Fruit fly (Drosophila melanogaster) Kc167 (cell line): ENCODE data around the gene CG5290.

Source experiments
- Myc ChIP-seq: fragments of >200 bp; optimal IDR thresholded peaks from 2 replicates; lab custom pipeline; 2017; ENCODE audit warnings: missing external identifiers
- Sin3A ChIP-seq: fragments of >200 bp; optimal IDR thresholded peaks from 2 replicates; lab custom pipeline; 2018; ENCODE audit warnings: missing external identifiers
- h ChIP-seq: fragments of >200 bp; optimal IDR thresholded peaks from 3 replicates; lab custom pipeline; 2018; ENCODE audit warnings: missing external identifiers
- insv ChIP-seq: fragments of >200 bp; optimal IDR thresholded peaks from 3 replicates; lab custom pipeline; 2018; ENCODE audit warnings: missing external identifiers
- psq ChIP-seq: fragments of >200 bp; optimal IDR thresholded peaks from 2 replicates; lab custom pipeline; 2017; ENCODE audit warnings: missing external identifiers
- ttk ChIP-seq: sonication (Bioruptor generic); optimal IDR thresholded peaks from 2 replicates; lab custom pipeline; 2017; ENCODE audit warnings: missing external identifiers

CG5290 gene

dm6 chr3L:17895815-17896275 is 16.5 kb downstream of the CG5290 start, which contains the start of gene Tsp74F:
TSS of gene Tsp74F (minus strand) at chr3L:17895862.
- TF ChIP-seq ttk (lab: Kevin White, UChicago) (no peak), psq (lab: Kevin White, UChicago) (no peak), insv (lab: Kevin White, UChicago) (no peak), h (lab: Kevin White, UChicago) (no peak)

- TF ChIP-seq h (lab: Kevin White, UChicago) (no peak), Myc (lab: Kevin White, UChicago) (no peak), psq (lab: Kevin White, UChicago) (no peak)
These were observed 18.7 kb downstream of the CG5290 start for dm6 chr3L:17893660-17894059.

- TF ChIP-seq Myc (lab: Kevin White, UChicago) (no peak), psq (lab: Kevin White, UChicago) (no peak), ttk (lab: Kevin White, UChicago) (no peak), insv (lab: Kevin White, UChicago) (no peak), Sin3A (lab: Kevin White, UChicago) (no peak)
These were observed 25.0 kb downstream of the CG5290 start, which contains the start of gene CG7402 for dm6 chr3L:17887393-17887792. TSS of gene CG7402 (plus strand) at chr3L:17887705.

- TF ChIP-seq ttk (lab: Kevin White, UChicago): no peak
- no peak for TF ChIP-seq Myc (lab: Kevin White, UChicago)
- no peak for TF ChIP-seq insv (lab: Kevin White, UChicago)
- no peak for TF ChIP-seq Sin3A (lab: Kevin White, UChicago)
- TF ChIP-seq h (lab: Kevin White, UChicago): no peak
- TF ChIP-seq psq (lab: Kevin White, UChicago): no peak
These were observed 25.8 kb downstream of the CG5290 start, which contains the start of gene CG16775 for dm6 chr3L:17886545-17886944. TSS of gene CG16775 (minus strand) at chr3L:17886645.

- TF ChIP-seq ttk (lab: Kevin White, UChicago) (no peak), psq (lab: Kevin White, UChicago) (no peak), insv (lab: Kevin White, UChicago) (no peak), h (lab: Kevin White, UChicago) (no peak), Myc (lab: Kevin White, UChicago) (no peak), Sin3A (lab: Kevin White, UChicago) (no peak)
These were observed 28.1 kb downstream of the CG5290 start, which contains the start of gene CG5506 for dm6 chr3L:17884276-17884675. TSS of gene CG5506 (minus strand) at chr3L:17884376.

- TF ChIP-seq insv (lab: Kevin White, UChicago) (no peak), ttk (lab: Kevin White, UChicago) (no peak), Sin3A (lab: Kevin White, UChicago) (no peak), psq (lab: Kevin White, UChicago) (no peak), Myc (lab: Kevin White, UChicago) (no peak), h (lab: Kevin White, UChicago) (no peak)
These were observed 33.5 kb downstream of the CG5290 start, which contains the start of gene CG7408 for dm6 chr3L:17878781-17879360. TSS of gene CG7408 (plus strand) at chr3L:17879096.
